Worm (Caenorhabditis elegans) whole organism, midembryonic: ENCODE results near the gene dod-3.

Experiments
- T22C8.4 ChIP-seq: fragments of 200-800 bp; sonication (Bioruptor generic); IDR thresholded peaks from 2 replicates; pipeline ENCODE4 v1.3.6; 2022; ENCODE audit warnings: missing genetic modification characterization, missing compliant biosample characterization
- cog-1 ChIP-seq: sonication (generic microtip); optimal IDR thresholded peaks from 2 replicates; lab custom pipeline; 2016; ENCODE audit warnings: missing genetic modification characterization, missing compliant biosample characterization
- flt-1 ChIP-seq: fragments of 200-800 bp; sonication (Bioruptor generic); IDR thresholded peaks from 2 replicates; pipeline ENCODE4 v1.3.6; 2022; ENCODE audit warnings: missing genetic modification characterization, missing compliant biosample characterization
- klf-2 ChIP-seq: fragments of 200-800 bp; sonication (Bioruptor generic); conservative IDR thresholded peaks from 2 replicates; pipeline ENCODE4 v1.3.6; 2022; ENCODE audit warnings: missing genetic modification reagents, missing genetic modification characterization, missing compliant biosample characterization
- med-1 ChIP-seq: sonication (generic microtip); optimal IDR thresholded peaks from 2 replicates; lab custom pipeline; 2017; ENCODE audit warnings: missing genetic modification characterization, mild to moderate bottlenecking, missing compliant biosample characterization, antibody characterized with exemption, missing genetic modification reagents; ENCODE audit not compliant: insufficient read depth
- ref-1 ChIP-seq: fragments of 200-800 bp; sonication (Bioruptor generic); conservative IDR thresholded peaks from 2 replicates; pipeline ENCODE4 v1.3.6; 2022; ENCODE audit warnings: missing genetic modification reagents, missing genetic modification characterization, missing compliant biosample characterization
- tab-1 ChIP-seq: fragments of 200-800 bp; sonication (Bioruptor generic); IDR thresholded peaks from 2 replicates; pipeline ENCODE4 v1.3.6; 2022; ENCODE audit warnings: missing genetic modification characterization, missing compliant biosample characterization
- ztf-23 ChIP-seq: fragments of 200-800 bp; sonication (Bioruptor generic); IDR thresholded peaks from 2 replicates; pipeline ENCODE4 v1.3.6; 2022; ENCODE audit warnings: missing genetic modification reagents, missing genetic modification characterization, missing compliant biosample characterization
- ztf-29 ChIP-seq: fragments of 200-800 bp; sonication (Bioruptor generic); IDR thresholded peaks from 2 replicates; pipeline ENCODE4 v1.3.6; 2022; ENCODE audit warnings: missing genetic modification reagents, missing genetic modification characterization, missing compliant biosample characterization

dod-3 gene

ce11 chrV:2694389-2694788 lies 36.5 kb downstream of the dod-3 start, which contains the start of gene Y45G12B.2:
Gene Y45G12B.2, plus strand, starts transcription at chrV:2694771.
- TF ChIP-seq flt-1 (GFP tag; lab: Robert Waterston, UW) (no peak), klf-2 (GFP tag; lab: Robert Waterston, UW) (0 out of 2 replicates have a peak, but pooled peaks have one; percentile 25), T22C8.4 (GFP tag; lab: Robert Waterston, UW) (no peak)

- no peak for TF ChIP-seq tab-1 (GFP tag; lab: Robert Waterston, UW)
- TF ChIP-seq ztf-23 (GFP tag; lab: Robert Waterston, UW): no peak
Observed at ce11 chrV:2690948-2691347, 40.0 kb downstream of the dod-3 start.

DNA sequence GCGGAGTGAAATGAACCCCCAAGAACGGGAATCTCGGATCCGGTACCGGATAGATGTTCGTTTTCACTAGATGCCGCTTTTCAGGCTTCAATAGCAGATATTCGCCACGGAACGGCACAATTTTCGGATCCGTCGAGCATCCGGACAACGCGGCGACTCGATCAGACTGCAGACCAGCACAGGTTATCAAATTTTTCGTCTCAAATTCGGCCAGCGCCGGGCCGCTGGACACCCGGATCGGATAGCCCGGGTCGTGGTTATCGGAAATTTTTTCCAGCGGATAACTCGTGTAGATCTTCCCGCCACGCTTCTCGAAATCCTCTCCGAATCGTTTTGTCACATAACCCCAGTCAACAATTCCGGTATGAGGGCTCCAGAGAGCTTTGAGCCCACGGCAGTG lies 40.4 kb downstream of the dod-3 start:
- TF ChIP-seq med-1 (GFP tag; lab: Kevin White, UChicago): no peak
- no peak for TF ChIP-seq ztf-29 (GFP tag; lab: Robert Waterston, UW)
- no peak for TF ChIP-seq klf-2 (GFP tag; lab: Robert Waterston, UW)
- TF ChIP-seq tab-1 (GFP tag; lab: Robert Waterston, UW): no peak
- no peak for TF ChIP-seq ref-1 (GFP tag; lab: Robert Waterston, UW)
- TF ChIP-seq T22C8.4 (GFP tag; lab: Robert Waterston, UW): no peak
- no peak for TF ChIP-seq flt-1 (GFP tag; lab: Robert Waterston, UW)
- no peak for TF ChIP-seq ztf-23 (GFP tag; lab: Robert Waterston, UW)
- no peak for TF ChIP-seq cog-1

- TF ChIP-seq ztf-23 (GFP tag; lab: Robert Waterston, UW): no peak
- no peak for TF ChIP-seq flt-1 (GFP tag; lab: Robert Waterston, UW)
- TF ChIP-seq med-1 (GFP tag; lab: Kevin White, UChicago): no peak
- no peak for TF ChIP-seq tab-1 (GFP tag; lab: Robert Waterston, UW)
- TF ChIP-seq klf-2 (GFP tag; lab: Robert Waterston, UW): no peak
- no peak for TF ChIP-seq ztf-29 (GFP tag; lab: Robert Waterston, UW)
- TF ChIP-seq T22C8.4 (GFP tag; lab: Robert Waterston, UW): no peak
- TF ChIP-seq ref-1 (GFP tag; lab: Robert Waterston, UW): no peak
- no peak for TF ChIP-seq cog-1
Observed at ce11 chrV:2688562-2688961, 42.3 kb downstream of the dod-3 start.

DNA sequence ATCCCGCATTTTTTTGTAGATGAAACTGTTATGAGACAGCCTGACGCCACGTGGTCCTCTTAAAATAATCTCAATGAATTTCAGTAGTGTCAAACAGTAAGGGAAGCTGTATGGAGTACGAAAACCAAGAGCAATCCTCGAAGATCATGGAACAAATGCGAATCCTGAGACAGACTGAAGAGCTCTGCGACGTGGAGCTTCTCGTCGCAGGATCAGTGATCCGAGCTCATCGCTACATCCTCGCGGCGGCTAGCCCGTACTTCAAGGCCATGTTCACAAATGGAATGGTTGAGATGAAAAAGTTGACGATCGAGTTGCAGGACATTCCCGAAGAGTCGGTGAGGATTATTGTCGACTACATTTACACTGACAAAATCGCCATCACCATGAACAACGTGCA lies 46.7 kb downstream of the dod-3 start:
- TF ChIP-seq tab-1 (GFP tag; lab: Robert Waterston, UW) (no peak), klf-2 (GFP tag; lab: Robert Waterston, UW) (no peak), flt-1 (GFP tag; lab: Robert Waterston, UW) (no peak), ztf-29 (GFP tag; lab: Robert Waterston, UW) (no peak), ztf-23 (GFP tag; lab: Robert Waterston, UW) (no peak), med-1 (GFP tag; lab: Kevin White, UChicago) (no peak), cog-1 (no peak), T22C8.4 (GFP tag; lab: Robert Waterston, UW) (no peak), ref-1 (GFP tag; lab: Robert Waterston, UW) (no peak)

- TF ChIP-seq ref-1 (GFP tag; lab: Robert Waterston, UW): no peak
- no peak for TF ChIP-seq cog-1
- no peak for TF ChIP-seq med-1 (GFP tag; lab: Kevin White, UChicago)
- no peak for TF ChIP-seq ztf-23 (GFP tag; lab: Robert Waterston, UW)
- no peak for TF ChIP-seq T22C8.4 (GFP tag; lab: Robert Waterston, UW)
- TF ChIP-seq tab-1 (GFP tag; lab: Robert Waterston, UW): no peak
- TF ChIP-seq flt-1 (GFP tag; lab: Robert Waterston, UW): no peak
- TF ChIP-seq klf-2 (GFP tag; lab: Robert Waterston, UW): no peak
- TF ChIP-seq ztf-29 (GFP tag; lab: Robert Waterston, UW): no peak
Observed at ce11 chrV:2683497-2683896, 47.4 kb downstream of the dod-3 start.
